Worm (Caenorhabditis elegans) whole organism, L2 larva: ENCODE measurements around the gene atg-4.2.

Source experiments
- Y55F3AM.14 ChIP-seq: fragments of 200-800 bp; sonication (Bioruptor generic); optimal IDR thresholded peaks from 2 replicates; lab custom pipeline; 2018; ENCODE audit warnings: mild to moderate bottlenecking, missing genetic modification characterization, missing compliant biosample characterization
- ama-1 ChIP-seq: fragments of 150-350 bp; optimal IDR thresholded peaks from 2 replicates; lab custom pipeline; 2018; ENCODE audit warnings: inconsistent platforms
- blmp-1 ChIP-seq: sonication (generic microtip); optimal IDR thresholded peaks from 2 replicates; lab custom pipeline; 2017; ENCODE audit warnings: missing genetic modification characterization, mild to moderate bottlenecking, missing compliant biosample characterization, antibody characterized with exemption, moderate library complexity; ENCODE audit not compliant: insufficient read depth
- egl-27 ChIP-seq: sonication (generic microtip); optimal IDR thresholded peaks from 3 replicates; lab custom pipeline; 2017; ENCODE audit warnings: missing biosample characterization, missing genetic modification reagents, missing genetic modification characterization
- lsy-2 ChIP-seq, 2 experiments: fragments of 150-350 bp in 1 of 2; sonication (generic microtip) in 1 of 2; optimal IDR thresholded peaks; 2 replicates each; lab custom pipeline; 2014 to 2017; ENCODE audit warnings: missing biosample characterization in 2 of 2, missing genetic modification characterization in 2 of 2
- mdl-1 ChIP-seq, 2 experiments: fragments of 150-350 bp in 1 of 2; sonication (generic microtip) in 1 of 2; optimal IDR thresholded peaks; 2 replicates each; lab custom pipeline; 2017; ENCODE audit warnings: missing biosample characterization in 2 of 2, missing genetic modification characterization in 2 of 2
- nhr-77 ChIP-seq: fragments of 150-350 bp; optimal IDR thresholded peaks from 2 replicates; lab custom pipeline; 2014; ENCODE audit warnings: missing biosample characterization, missing genetic modification characterization
- skn-1 ChIP-seq: sonication (generic microtip); optimal IDR thresholded peaks from 2 replicates; lab custom pipeline; 2017; ENCODE audit warnings: missing biosample characterization, missing genetic modification characterization
- snpc-4 ChIP-seq: fragments of 150-350 bp; optimal IDR thresholded peaks from 2 replicates; lab custom pipeline; 2014; ENCODE audit warnings: missing biosample characterization, missing genetic modification characterization
- unc-62 ChIP-seq: fragments of 150-350 bp; optimal IDR thresholded peaks from 2 replicates; lab custom pipeline; 2014; ENCODE audit warnings: missing biosample characterization, missing genetic modification reagents, missing genetic modification characterization

ce11 chrIV:11623060-11623459, 44.8 kb upstream of the atg-4.2 start, which contains the start of gene lys-4:
- TF ChIP-seq Y55F3AM.14 (no peak), skn-1 (tag; lab: Kevin White, UChicago) (no peak), egl-27 (tag; lab: Kevin White, UChicago) (no peak), snpc-4 (no peak), blmp-1 (no peak), ama-1 (lab: Kevin White, UChicago) (no peak), lsy-2 (tag; optimal IDR thresholded peaks at IDR 0.05; lab: Kevin White, UChicago) (no peak), mdl-1 (tag; optimal IDR thresholded peaks at IDR 0.05; lab: Kevin White, UChicago) (no peak), nhr-77 (tag; lab: Kevin White, UChicago) (no peak), unc-62 (GFP tag; lab: Kevin White, UChicago) (no peak)
